Worm (Caenorhabditis elegans): Measurements from ENCODE around the gene K11H3.8.

DNA sequence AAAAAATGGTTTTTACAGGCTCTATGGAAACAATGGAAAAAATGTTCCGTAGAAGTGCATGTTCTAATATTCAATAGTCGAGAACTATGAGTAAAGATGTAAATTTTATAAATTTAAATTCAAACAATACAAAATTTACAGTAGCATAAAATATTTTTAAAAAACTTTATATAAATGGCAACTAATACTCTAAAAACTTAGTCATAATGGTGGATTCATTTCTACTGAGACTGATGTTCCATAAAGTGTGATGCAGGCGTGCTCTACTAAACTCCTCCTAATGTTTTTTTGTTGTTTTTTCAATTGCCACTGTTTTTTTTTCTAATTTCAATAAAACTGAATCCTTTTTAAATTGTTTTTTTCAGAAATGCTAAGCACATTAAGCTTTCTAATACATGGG lies 26.8 kb upstream of the K11H3.8 start, which contains the start of gene gtap-2:
- no peak for TF ChIP-seq ama-1 (optimal IDR thresholded peaks at IDR 0.05)
- no peak for TF ChIP-seq tbx-2 (tag; optimal IDR thresholded peaks at IDR 0.05)
- no peak for TF ChIP-seq fos-1 (tag; optimal IDR thresholded peaks at IDR 0.05)
- no peak for TF ChIP-seq zag-1 (tag; optimal IDR thresholded peaks at IDR 0.05)
